Worm (Caenorhabditis elegans): Measurements from ENCODE around the gene ssp-35.

ssp-35 gene

DNA sequence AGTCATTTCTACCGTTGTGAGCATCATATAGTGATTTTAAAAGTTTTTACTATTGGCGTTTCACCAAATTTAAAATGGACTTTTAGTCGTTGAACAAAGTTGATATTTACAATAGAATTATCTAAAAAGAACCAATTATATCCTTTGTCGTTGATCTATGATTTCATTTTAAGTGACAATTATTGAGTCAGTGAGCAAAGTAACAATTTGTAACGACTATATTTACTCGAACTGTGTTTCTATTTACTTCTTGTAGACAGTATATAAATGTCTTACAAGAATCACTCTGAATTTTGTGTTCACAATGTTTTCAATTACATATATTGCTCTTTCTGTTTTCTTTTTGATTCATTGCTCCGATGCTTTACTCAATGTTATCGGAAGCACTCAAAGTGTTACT is 22.5 kb downstream of the ssp-35 start, which contains the start of gene ttr-22:
Gene ttr-22 (plus strand): TSS at position 301 of the 400 bp plus-strand sequence.
- no peak for TF ChIP-seq unc-62 (GFP tag; optimal IDR thresholded peaks at IDR 0.05)

DNA sequence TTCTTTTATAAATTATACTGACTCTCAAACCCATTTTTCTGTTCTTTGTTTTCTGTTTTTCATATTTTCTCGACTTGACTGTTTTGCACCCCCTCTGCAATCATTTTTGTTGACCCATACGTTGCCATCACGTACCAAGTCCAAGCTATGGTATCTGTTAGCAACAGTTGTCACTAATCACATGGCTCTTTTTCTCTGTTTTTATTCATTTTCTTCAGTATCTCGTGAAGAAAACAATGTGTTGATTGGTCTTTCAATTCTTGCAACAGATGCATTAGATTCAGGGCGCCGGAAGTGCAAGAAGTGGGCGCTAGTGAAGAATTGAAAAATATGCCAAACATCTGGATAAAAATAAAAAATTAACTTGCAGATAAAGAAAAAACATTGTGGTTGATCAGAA is 28.1 kb downstream of the ssp-35 start:
- TF ChIP-seq unc-62 (GFP tag; optimal IDR thresholded peaks at IDR 0.05) = no peak

DNA sequence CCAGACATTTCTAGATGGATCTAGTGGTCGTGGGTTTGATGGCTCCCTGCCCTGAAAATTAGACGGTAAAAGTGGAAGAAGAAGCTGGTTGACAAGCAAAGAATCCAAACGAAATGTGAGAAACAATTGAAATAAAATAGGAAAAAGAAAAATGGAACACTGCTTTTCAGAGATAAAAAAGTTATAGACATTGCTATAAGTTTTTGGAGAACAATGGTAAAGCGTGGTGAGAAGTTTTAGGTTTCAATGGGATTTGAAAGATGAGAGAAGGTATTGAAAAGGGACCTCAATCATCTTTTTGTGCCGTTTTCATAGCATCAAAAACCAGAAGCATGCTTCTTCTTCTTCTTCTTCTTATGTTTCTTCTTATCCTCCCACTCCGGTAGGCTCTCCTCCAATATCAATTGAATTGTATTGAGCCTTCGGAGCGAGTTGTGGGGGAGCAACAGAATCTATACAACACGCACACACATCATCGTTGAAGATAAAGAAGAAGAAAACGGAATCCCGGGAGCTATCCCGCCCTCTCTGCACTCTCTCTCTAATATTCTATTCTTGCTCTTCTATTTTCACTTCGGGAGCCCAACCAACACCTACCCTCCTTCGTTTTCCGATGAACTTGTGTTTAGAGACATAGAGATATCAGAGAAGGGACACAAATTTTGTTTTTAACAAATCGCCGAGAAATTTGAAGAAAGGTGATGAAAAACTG is 29.2 kb downstream of the ssp-35 start, which contains the start of gene myo-3:
Gene myo-3 (minus strand): TSS at position 51 of the 712 bp plus-strand sequence.
- TF ChIP-seq unc-62 (GFP tag; optimal IDR thresholded peaks at IDR 0.05) = no peak

DNA sequence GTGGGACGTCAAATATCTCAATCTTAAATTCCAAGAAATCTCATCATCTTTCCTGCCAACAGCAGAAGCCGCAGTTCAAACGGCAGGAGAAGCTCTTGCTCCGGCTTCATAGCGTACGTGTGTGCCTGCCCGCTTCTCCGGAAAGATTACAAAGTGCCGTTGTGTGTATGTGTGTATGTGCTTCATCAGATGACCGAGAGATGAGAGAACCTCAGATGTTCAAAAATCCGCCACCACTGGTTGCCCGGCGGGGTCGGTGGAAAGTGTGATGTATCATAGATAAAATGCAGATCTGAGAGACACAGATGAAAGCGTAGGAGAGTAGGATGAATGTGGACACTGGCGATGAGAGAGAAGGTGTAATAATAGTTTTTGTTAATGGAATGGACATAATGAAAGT is 30.2 kb downstream of the ssp-35 start:
- no peak for TF ChIP-seq unc-62 (GFP tag; optimal IDR thresholded peaks at IDR 0.05)

Data from whole organism, dauer.